Fruit fly (Drosophila melanogaster) S2 (cell line): ENCODE measurements around the gene CG15544.

ENCODE experiments used
- CG8478 ChIP-seq: fragments of >200 bp; optimal IDR thresholded peaks from 2 replicates; lab custom pipeline; 2018
- CTCF ChIP-seq, 2 experiments: fragments of >200 bp; optimal IDR thresholded peaks; 2 replicates each; lab custom pipeline; 2018

DNA sequence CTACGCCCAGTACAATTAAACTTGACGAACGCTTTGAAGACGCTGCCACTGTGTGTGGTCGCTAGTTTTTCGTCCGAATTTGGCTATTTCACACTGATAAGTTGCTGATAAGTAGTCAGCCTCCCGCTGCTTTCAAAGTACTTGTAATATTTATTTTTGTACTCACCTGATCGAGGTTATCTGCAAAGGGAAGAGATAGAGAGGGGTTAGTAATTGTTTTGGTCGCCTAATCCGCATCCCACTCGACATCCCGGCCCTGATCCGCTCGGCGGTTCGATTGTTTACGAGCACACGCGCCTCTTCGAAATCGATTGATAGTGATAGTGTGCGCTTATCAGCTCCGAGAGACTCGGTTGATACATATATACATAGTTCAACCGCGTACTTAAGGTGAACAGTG is 47.2 kb upstream of the CG15544 start:
- TF ChIP-seq CG8478 (lab: Kevin White, UChicago), result no peak
- no peak for TF ChIP-seq CTCF (optimal IDR thresholded peaks at IDR 0.05; lab: Kevin White, UChicago)
